Worm (Caenorhabditis elegans): ENCODE data around the gene ZK488.6.

DNA sequence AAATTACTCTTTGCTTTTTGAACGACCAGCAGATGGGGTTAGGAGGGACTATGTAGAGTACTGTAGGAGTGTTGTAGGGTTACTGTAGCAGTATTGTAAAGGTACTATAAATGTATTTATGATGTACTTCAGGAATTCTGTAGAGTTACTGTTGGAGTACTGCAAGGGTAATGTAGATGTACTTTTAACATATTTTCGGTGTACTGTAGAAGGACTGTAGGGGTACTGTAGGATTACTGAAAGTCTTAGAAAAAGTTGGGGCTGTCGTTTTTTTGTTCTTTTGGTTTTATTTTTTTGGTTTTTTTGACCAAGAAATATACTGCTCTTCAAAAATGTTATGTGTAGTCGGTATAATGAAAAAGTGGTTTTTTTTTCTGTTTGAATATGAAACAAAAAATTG lies 8.3 kb downstream of the ZK488.6 start:
- TF ChIP-seq him-1 (tag; optimal IDR thresholded peaks at IDR 0.05): no peak
- TF ChIP-seq dao-5 (tag; optimal IDR thresholded peaks at IDR 0.05): no peak
- TF ChIP-seq W03F9.2 (tag; optimal IDR thresholded peaks at IDR 0.05): no peak
